Worm (Caenorhabditis elegans) whole organism, L2 larva: ENCODE results near the gene cyk-4.
A peak's percentile ranks its signal among the peaks of the same experiment; 100 is the strongest.

Source experiments
- C34F6.9 ChIP-seq: fragments of 150-350 bp; optimal IDR thresholded peaks from 2 replicates; lab custom pipeline; 2014; ENCODE audit warnings: missing biosample characterization, missing genetic modification characterization
- F13H6.1 ChIP-seq: sonication (generic microtip); optimal IDR thresholded peaks from 2 replicates; lab custom pipeline; 2016; ENCODE audit warnings: missing genetic modification characterization, missing compliant biosample characterization
- R02D3.7 ChIP-seq: fragments of 150-350 bp; optimal IDR thresholded peaks from 2 replicates; lab custom pipeline; 2014; ENCODE audit warnings: missing biosample characterization, missing genetic modification characterization
- Y55F3AM.14 ChIP-seq: fragments of 200-800 bp; sonication (Bioruptor generic); optimal IDR thresholded peaks from 2 replicates; lab custom pipeline; 2018; ENCODE audit warnings: mild to moderate bottlenecking, missing genetic modification characterization, missing compliant biosample characterization
- ZK546.5 ChIP-seq: sonication (generic microtip); optimal IDR thresholded peaks from 2 replicates; lab custom pipeline; 2017; ENCODE audit warnings: missing biosample characterization, missing genetic modification characterization
- alr-1 ChIP-seq: fragments of 150-350 bp; optimal IDR thresholded peaks from 2 replicates; lab custom pipeline; 2014; ENCODE audit warnings: missing biosample characterization, missing genetic modification characterization
- aly-2 ChIP-seq: fragments of 150-350 bp; optimal IDR thresholded peaks from 2 replicates; lab custom pipeline; 2014; ENCODE audit warnings: missing biosample characterization, missing genetic modification characterization
- ama-1 ChIP-seq: fragments of 150-350 bp; optimal IDR thresholded peaks from 2 replicates; lab custom pipeline; 2018; ENCODE audit warnings: inconsistent platforms
- blmp-1 ChIP-seq: sonication (generic microtip); optimal IDR thresholded peaks from 2 replicates; lab custom pipeline; 2017; ENCODE audit warnings: missing genetic modification characterization, mild to moderate bottlenecking, missing compliant biosample characterization, antibody characterized with exemption, moderate library complexity; ENCODE audit not compliant: insufficient read depth
- ceh-16 ChIP-seq: fragments of 150-350 bp; optimal IDR thresholded peaks from 2 replicates; lab custom pipeline; 2014; ENCODE audit warnings: missing biosample characterization, missing genetic modification characterization
- ceh-82 ChIP-seq: fragments of 150-350 bp; optimal IDR thresholded peaks from 2 replicates; lab custom pipeline; 2014; ENCODE audit warnings: missing biosample characterization, missing genetic modification characterization
- crh-2 ChIP-seq: sonication (generic microtip); optimal IDR thresholded peaks from 2 replicates; lab custom pipeline; 2017; ENCODE audit warnings: missing biosample characterization, missing genetic modification characterization
- dmd-4 ChIP-seq: sonication (generic microtip); optimal IDR thresholded peaks from 2 replicates; lab custom pipeline; 2017; ENCODE audit warnings: missing biosample characterization, missing genetic modification characterization
- egl-27 ChIP-seq: sonication (generic microtip); optimal IDR thresholded peaks from 3 replicates; lab custom pipeline; 2017; ENCODE audit warnings: missing biosample characterization, missing genetic modification reagents, missing genetic modification characterization
- elt-1 ChIP-seq: fragments of 150-350 bp; optimal IDR thresholded peaks from 2 replicates; lab custom pipeline; 2014; ENCODE audit warnings: missing biosample characterization, missing genetic modification characterization
- elt-3 ChIP-seq: sonication (generic microtip); optimal IDR thresholded peaks from 2 replicates; lab custom pipeline; 2017; ENCODE audit warnings: missing biosample characterization, missing genetic modification characterization
- fos-1 ChIP-seq: fragments of 150-350 bp; optimal IDR thresholded peaks from 2 replicates; lab custom pipeline; 2014; ENCODE audit warnings: missing biosample characterization, missing genetic modification characterization
- gmeb-1 ChIP-seq: fragments of 150-350 bp; optimal IDR thresholded peaks from 2 replicates; lab custom pipeline; 2014; ENCODE audit warnings: missing biosample characterization, missing genetic modification characterization
- lin-11 ChIP-seq: fragments of 150-350 bp; sonication (generic microtip); optimal IDR thresholded peaks from 2 replicates; lab custom pipeline; 2014; ENCODE audit warnings: missing biosample characterization, missing genetic modification characterization, inconsistent platforms, mixed read lengths
- lin-13 ChIP-seq: fragments of 150-350 bp; optimal IDR thresholded peaks from 2 replicates; lab custom pipeline; 2014; ENCODE audit warnings: missing biosample characterization, missing genetic modification reagents, missing genetic modification characterization
- lin-39 ChIP-seq: fragments of 150-350 bp; optimal IDR thresholded peaks from 2 replicates; lab custom pipeline; 2014; ENCODE audit warnings: missing biosample characterization, missing genetic modification reagents, missing genetic modification characterization
- lsy-2 ChIP-seq, 2 experiments: fragments of 150-350 bp in 1 of 2; sonication (generic microtip) in 1 of 2; optimal IDR thresholded peaks; 2 replicates each; lab custom pipeline; 2014 to 2017; ENCODE audit warnings: missing biosample characterization in 2 of 2, missing genetic modification characterization in 2 of 2
- mab-5 ChIP-seq: fragments of 150-350 bp; optimal IDR thresholded peaks from 2 replicates; lab custom pipeline; 2014; ENCODE audit warnings: missing biosample characterization, missing genetic modification characterization
- mbf-1 ChIP-seq: sonication (generic microtip); optimal IDR thresholded peaks from 2 replicates; lab custom pipeline; 2017; ENCODE audit warnings: missing biosample characterization, missing genetic modification characterization
- mdl-1 ChIP-seq, 2 experiments: fragments of 150-350 bp in 1 of 2; sonication (generic microtip) in 1 of 2; optimal IDR thresholded peaks; 2 replicates each; lab custom pipeline; 2017; ENCODE audit warnings: missing biosample characterization in 2 of 2, missing genetic modification characterization in 2 of 2
- nhr-10 ChIP-seq: sonication (generic microtip); optimal IDR thresholded peaks from 2 replicates; lab custom pipeline; 2017; ENCODE audit warnings: missing biosample characterization, missing genetic modification characterization
- nhr-11 ChIP-seq: fragments of 150-350 bp; optimal IDR thresholded peaks from 2 replicates; lab custom pipeline; 2014; ENCODE audit warnings: missing biosample characterization, missing genetic modification characterization
- nhr-12 ChIP-seq: fragments of 150-350 bp; optimal IDR thresholded peaks from 2 replicates; lab custom pipeline; 2014; ENCODE audit warnings: missing biosample characterization, missing genetic modification characterization
- nhr-129 ChIP-seq: fragments of 150-350 bp; optimal IDR thresholded peaks from 2 replicates; lab custom pipeline; 2014; ENCODE audit warnings: missing biosample characterization, missing genetic modification characterization
- nhr-21 ChIP-seq: fragments of 150-350 bp; optimal IDR thresholded peaks from 2 replicates; lab custom pipeline; 2014; ENCODE audit warnings: missing biosample characterization, missing genetic modification characterization
- nhr-23 ChIP-seq: fragments of 150-350 bp; optimal IDR thresholded peaks from 2 replicates; lab custom pipeline; 2014; ENCODE audit warnings: missing biosample characterization, missing genetic modification reagents, missing genetic modification characterization
- nhr-237 ChIP-seq: fragments of 150-350 bp; optimal IDR thresholded peaks from 2 replicates; lab custom pipeline; 2014; ENCODE audit warnings: missing biosample characterization, missing genetic modification characterization
- nhr-25 ChIP-seq: fragments of 150-350 bp; sonication (generic microtip); optimal IDR thresholded peaks from 3 replicates; lab custom pipeline; 2014; ENCODE audit warnings: missing biosample characterization, missing genetic modification characterization
- nhr-6 ChIP-seq: fragments of 150-350 bp; optimal IDR thresholded peaks from 2 replicates; lab custom pipeline; 2014; ENCODE audit warnings: missing biosample characterization, missing genetic modification characterization
- nhr-77 ChIP-seq: fragments of 150-350 bp; optimal IDR thresholded peaks from 2 replicates; lab custom pipeline; 2014; ENCODE audit warnings: missing biosample characterization, missing genetic modification characterization
- peb-1 ChIP-seq: fragments of 150-350 bp; optimal IDR thresholded peaks from 2 replicates; lab custom pipeline; 2014; ENCODE audit warnings: missing biosample characterization, missing genetic modification characterization
- sem-4 ChIP-seq: fragments of 150-350 bp; optimal IDR thresholded peaks from 2 replicates; lab custom pipeline; 2014; ENCODE audit warnings: missing biosample characterization, missing genetic modification reagents, missing genetic modification characterization
- skn-1 ChIP-seq: sonication (generic microtip); optimal IDR thresholded peaks from 2 replicates; lab custom pipeline; 2017; ENCODE audit warnings: missing biosample characterization, missing genetic modification characterization
- sma-3 ChIP-seq: sonication (generic microtip); optimal IDR thresholded peaks from 2 replicates; lab custom pipeline; 2016; ENCODE audit warnings: missing genetic modification reagents, missing genetic modification characterization, missing compliant biosample characterization
- sma-9 ChIP-seq, 2 experiments: fragments of 150-350 bp in 1 of 2; sonication (generic microtip) in 1 of 2; optimal IDR thresholded peaks; 2 replicates each; lab custom pipeline; 2014 to 2016; ENCODE audit warnings: missing genetic modification characterization in 2 of 2, mild to moderate bottlenecking in 1 of 2, missing biosample characterization in 1 of 2, missing compliant biosample characterization in 1 of 2, missing genetic modification reagents in 1 of 2, moderate library complexity in 1 of 2
- snpc-4 ChIP-seq: fragments of 150-350 bp; optimal IDR thresholded peaks from 2 replicates; lab custom pipeline; 2014; ENCODE audit warnings: missing biosample characterization, missing genetic modification characterization
- unc-39 ChIP-seq: fragments of 150-350 bp; optimal IDR thresholded peaks from 2 replicates; lab custom pipeline; 2014; ENCODE audit warnings: missing biosample characterization, missing genetic modification characterization
- unc-55 ChIP-seq: fragments of 150-350 bp; sonication (generic microtip); optimal IDR thresholded peaks from 3 replicates; lab custom pipeline; 2014; ENCODE audit warnings: missing biosample characterization, missing genetic modification reagents, missing genetic modification characterization
- unc-62 ChIP-seq: fragments of 150-350 bp; optimal IDR thresholded peaks from 2 replicates; lab custom pipeline; 2014; ENCODE audit warnings: missing biosample characterization, missing genetic modification reagents, missing genetic modification characterization
- zag-1 ChIP-seq: fragments of 150-350 bp; optimal IDR thresholded peaks from 2 replicates; lab custom pipeline; 2014; ENCODE audit warnings: missing biosample characterization, missing genetic modification characterization
- ztf-1 ChIP-seq: fragments of 200-800 bp; sonication (Bioruptor generic); conservative IDR thresholded peaks from 2 replicates; pipeline ENCODE4 v1.3.6; 2022; ENCODE audit warnings: missing genetic modification characterization, missing compliant biosample characterization
- ztf-11 ChIP-seq: sonication (generic microtip); optimal IDR thresholded peaks from 2 replicates; lab custom pipeline; 2017; ENCODE audit warnings: missing biosample characterization, missing genetic modification characterization
- ztf-4 ChIP-seq: fragments of 150-350 bp; optimal IDR thresholded peaks from 2 replicates; lab custom pipeline; 2014; ENCODE audit warnings: missing biosample characterization, missing genetic modification characterization

Gene cyk-4

ce11 chrIII:13720190-13720741 is 50.8 kb downstream of the cyk-4 start:
- TF ChIP-seq ama-1 (lab: Kevin White, UChicago) (peak; percentile 56), blmp-1 (tag; lab: Kevin White, UChicago) (peak; percentile 79), nhr-23 (tag; lab: Kevin White, UChicago) (no peak), ceh-16 (tag; lab: Kevin White, UChicago) (peak; percentile 6), sem-4 (tag; lab: Kevin White, UChicago) (peak; percentile 5)

- TF ChIP-seq egl-27 (tag; lab: Kevin White, UChicago), result no peak
- peak; percentile 80 for TF ChIP-seq nhr-25
- peak; percentile 24 for TF ChIP-seq ztf-4 (tag; lab: Kevin White, UChicago)
- peak; percentile 55 for TF ChIP-seq F13H6.1 (tag; lab: Kevin White, UChicago)
- peak; percentile 10 for TF ChIP-seq sma-3 (GFP tag; lab: Kevin White, UChicago)
- no peak for TF ChIP-seq nhr-6 (tag; lab: Kevin White, UChicago)
- TF ChIP-seq mdl-1 (tag; optimal IDR thresholded peaks at IDR 0.05; lab: Kevin White, UChicago), result peak; percentile 53 to 71
- peak; percentile 57 for TF ChIP-seq sma-9 (GFP tag; optimal IDR thresholded peaks at IDR 0.05; lab: Kevin White, UChicago)
- TF ChIP-seq sma-9 (tag; optimal IDR thresholded peaks at IDR 0.05; lab: Kevin White, UChicago), result no peak
- no peak for TF ChIP-seq unc-39 (tag; lab: Kevin White, UChicago)
- no peak for TF ChIP-seq dmd-4 (tag; lab: Kevin White, UChicago)
- no peak for TF ChIP-seq R02D3.7 (tag; lab: Kevin White, UChicago)
- no peak for TF ChIP-seq zag-1 (tag; lab: Kevin White, UChicago)
- no peak for TF ChIP-seq fos-1 (tag; lab: Kevin White, UChicago)
- no peak for TF ChIP-seq mbf-1
- TF ChIP-seq ztf-1, result no peak
- no peak for TF ChIP-seq snpc-4 (tag; lab: Kevin White, UChicago)
- no peak for TF ChIP-seq sem-4 (tag; lab: Kevin White, UChicago)
- TF ChIP-seq unc-62 (GFP tag; lab: Kevin White, UChicago), result no peak
- TF ChIP-seq nhr-23 (tag; lab: Kevin White, UChicago), result no peak
- TF ChIP-seq elt-3 (tag; lab: Kevin White, UChicago), result no peak
- TF ChIP-seq nhr-11 (tag; lab: Kevin White, UChicago), result no peak
- TF ChIP-seq lin-13 (GFP tag; lab: Kevin White, UChicago), result no peak
- no peak for TF ChIP-seq Y55F3AM.14 (GFP tag; lab: Kevin White, UChicago)
- peak; percentile 2 for TF ChIP-seq blmp-1 (tag; lab: Kevin White, UChicago)
- no peak for TF ChIP-seq mab-5
- peak; percentile 22 for TF ChIP-seq ama-1 (lab: Kevin White, UChicago)
- TF ChIP-seq skn-1 (tag; lab: Kevin White, UChicago), result no peak
- no peak for TF ChIP-seq peb-1 (tag; lab: Kevin White, UChicago)
- no peak for TF ChIP-seq alr-1
- no peak for TF ChIP-seq ceh-82 (tag; lab: Kevin White, UChicago)
- TF ChIP-seq gmeb-1 (tag; lab: Kevin White, UChicago), result no peak
- TF ChIP-seq nhr-77 (tag; lab: Kevin White, UChicago), result no peak
- no peak for TF ChIP-seq unc-55 (GFP tag; lab: Kevin White, UChicago)
- no peak for TF ChIP-seq nhr-129 (tag; lab: Kevin White, UChicago)
- TF ChIP-seq lin-39 (tag; lab: Kevin White, UChicago), result no peak
- no peak for TF ChIP-seq elt-1 (tag; lab: Kevin White, UChicago)
- TF ChIP-seq lsy-2 (tag; optimal IDR thresholded peaks at IDR 0.05; lab: Kevin White, UChicago), result peak in 1 of 2 experiments; percentile 24
- TF ChIP-seq nhr-237, result no peak
- TF ChIP-seq ztf-11, result no peak
- TF ChIP-seq C34F6.9, result no peak
- no peak for TF ChIP-seq ZK546.5 (tag; lab: Kevin White, UChicago)
- no peak for TF ChIP-seq aly-2 (tag; lab: Kevin White, UChicago)
- no peak for TF ChIP-seq lin-11
- peak; percentile 19 for TF ChIP-seq crh-2 (tag; lab: Kevin White, UChicago)
- TF ChIP-seq nhr-10, result no peak
- TF ChIP-seq nhr-12 (tag; lab: Kevin White, UChicago), result no peak
- TF ChIP-seq ceh-16 (tag; lab: Kevin White, UChicago), result no peak
- TF ChIP-seq nhr-21 (tag; lab: Kevin White, UChicago), result peak; percentile 63
Measured at ce11 chrIII:13719247-13719758, 51.7 kb downstream of the cyk-4 start.
